Worm (Caenorhabditis elegans): ENCODE measurements around the gene rgs-1.
"Not testable (repeated sequence)": the region's sequence is repeated elsewhere in the genome, so short reads cannot be mapped to it uniquely, and the experiment has no call there.

Gene rgs-1

ce11 chrIII:10056033-10056432 lies 39.7 kb upstream of the rgs-1 start, which contains the start of gene T16G12.10:
Gene T16G12.10, minus strand, starts transcription at chrIII:10056133.
- no peak for TF ChIP-seq aly-2 (tag; optimal IDR thresholded peaks at IDR 0.05)
- no peak for TF ChIP-seq C34F6.9 (tag; optimal IDR thresholded peaks at IDR 0.05)
- no peak for TF ChIP-seq sem-4 (tag; optimal IDR thresholded peaks at IDR 0.05)

ce11 chrIII:10053312-10053711 lies 37.0 kb upstream of the rgs-1 start, which contains the start of gene T16G12.12:
Gene T16G12.12, plus strand, starts transcription at chrIII:10053612.
- not testable (repeated sequence) for TF ChIP-seq nhr-237, mab-5, lin-11 (tag; optimal IDR thresholded peaks at IDR 0.05)

ce11 chrIII:10050321-10050720 lies 34.0 kb upstream of the rgs-1 start, which contains the start of gene T16G12.3:
Gene T16G12.3, plus strand, starts transcription at chrIII:10050621.
- not testable (repeated sequence) for TF ChIP-seq mbf-1, nhr-6, nhr-129 (tag; optimal IDR thresholded peaks at IDR 0.05)

ce11 chrIII:10049682-10050081 lies 33.3 kb upstream of the rgs-1 start, which contains the start of gene T16G12.1:
Gene T16G12.1, minus strand, starts transcription at chrIII:10049857.
- TF ChIP-seq gmeb-1 (tag; optimal IDR thresholded peaks at IDR 0.05) (no peak), fos-1 (tag; optimal IDR thresholded peaks at IDR 0.05) (peak; percentile 94)

DNA sequence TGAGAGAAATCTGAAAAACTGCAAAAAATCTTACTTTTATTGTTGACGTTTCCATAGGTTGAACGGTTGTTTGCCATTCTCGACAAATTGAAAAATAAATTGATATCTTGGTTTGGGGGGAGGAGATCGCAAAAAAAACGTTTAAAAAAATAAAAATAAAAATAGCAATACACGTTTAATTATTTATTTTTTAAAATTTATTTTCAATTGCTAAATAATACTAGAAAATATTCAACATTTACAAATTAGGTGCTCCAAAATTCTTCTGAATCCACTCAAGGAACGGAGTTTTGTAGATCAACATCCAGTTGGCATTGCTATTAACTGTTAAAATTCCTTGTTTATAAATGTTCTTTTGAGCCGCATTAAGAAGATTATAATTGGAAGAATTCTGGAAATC lies 23.7 kb upstream of the rgs-1 start, which contains the start of gene T16G12.7:
TSS of gene T16G12.7 (minus strand) at position 101 of the 400 bp plus-strand sequence.
- TF ChIP-seq lin-39 (tag; optimal IDR thresholded peaks at IDR 0.05): no peak
- TF ChIP-seq elt-1 (tag; optimal IDR thresholded peaks at IDR 0.05): no peak
- TF ChIP-seq ztf-11 (tag; optimal IDR thresholded peaks at IDR 0.05): no peak
- TF ChIP-seq elt-3 (tag; optimal IDR thresholded peaks at IDR 0.05): no peak
- TF ChIP-seq nhr-12 (tag; optimal IDR thresholded peaks at IDR 0.05): no peak
- TF ChIP-seq skn-1 (tag; optimal IDR thresholded peaks at IDR 0.05): no peak
- TF ChIP-seq sma-9 (GFP tag; optimal IDR thresholded peaks at IDR 0.05): no peak
- TF ChIP-seq sma-9 (tag; optimal IDR thresholded peaks at IDR 0.05): no peak
- no peak for TF ChIP-seq ztf-1 (GFP tag; conservative IDR thresholded peaks at IDR 0.05)
- no peak for TF ChIP-seq dmd-4 (tag; optimal IDR thresholded peaks at IDR 0.05)
- no peak for TF ChIP-seq Y55F3AM.14 (GFP tag; optimal IDR thresholded peaks at IDR 0.05)
- TF ChIP-seq unc-55 (GFP tag; optimal IDR thresholded peaks at IDR 0.05): no peak
- TF ChIP-seq blmp-1 (tag; optimal IDR thresholded peaks at IDR 0.05; ENCODE audit: insufficient read depth): no peak

- no peak for TF ChIP-seq nhr-237 (tag; optimal IDR thresholded peaks at IDR 0.05)
- no peak for TF ChIP-seq lin-13 (GFP tag; optimal IDR thresholded peaks at IDR 0.05)
- TF ChIP-seq unc-39 (tag; optimal IDR thresholded peaks at IDR 0.05): no peak
- no peak for TF ChIP-seq ZK546.5 (tag; optimal IDR thresholded peaks at IDR 0.05)
- no peak for TF ChIP-seq nhr-21 (tag; optimal IDR thresholded peaks at IDR 0.05)
- no peak for TF ChIP-seq mdl-1 (tag; optimal IDR thresholded peaks at IDR 0.05)
Measured at ce11 chrIII:10037150-10037549, 20.8 kb upstream of the rgs-1 start, which contains the start of gene M04D8.7. Gene M04D8.7, plus strand, starts transcription at chrIII:10037450.

DNA sequence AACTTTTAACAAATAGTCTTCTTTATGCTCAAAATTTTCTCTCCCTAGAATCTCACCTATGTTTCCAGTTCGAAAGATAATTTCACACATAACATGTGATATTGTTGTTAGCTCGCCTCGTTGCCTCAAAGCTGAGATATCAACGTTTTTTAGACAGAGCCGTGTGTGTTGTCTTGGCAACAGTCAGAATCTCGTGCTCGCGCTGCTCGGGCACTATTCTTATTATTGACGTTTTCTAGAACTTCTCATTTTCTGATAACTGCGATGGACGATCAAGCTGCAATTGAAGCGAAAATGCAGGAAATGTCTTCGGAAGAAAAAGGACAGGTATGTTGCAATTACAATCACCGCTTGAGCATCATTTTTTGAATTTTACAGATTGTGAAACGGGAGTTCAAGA lies 19.4 kb upstream of the rgs-1 start, which contains the start of gene xbx-3:
TSS of gene xbx-3 (plus strand) at position 163 of the 400 bp plus-strand sequence.
- peak; percentile 24 for TF ChIP-seq nhr-21 (tag; optimal IDR thresholded peaks at IDR 0.05)
- no peak for TF ChIP-seq zag-1 (tag; optimal IDR thresholded peaks at IDR 0.05)

ce11 chrIII:10033881-10034280 lies 17.5 kb upstream of the rgs-1 start, which contains the start of gene M04D8.8:
Gene M04D8.8, plus strand, starts transcription at chrIII:10034181.
- TF ChIP-seq ceh-16 (tag; optimal IDR thresholded peaks at IDR 0.05) (no peak), mbf-1 (tag; optimal IDR thresholded peaks at IDR 0.05) (no peak)

Measured in whole organism, L2 larva.